Worm (Caenorhabditis elegans) whole organism, mixed stage, embryonic: ENCODE results near the gene ZK666.1.

ENCODE experiments used
- M03D4.4 ChIP-seq: sonication (generic microtip); optimal IDR thresholded peaks from 2 replicates; lab custom pipeline; 2017; ENCODE audit warnings: mild to moderate bottlenecking, missing genetic modification characterization, missing compliant biosample characterization
- blmp-1 ChIP-seq: fragments of 150-350 bp; optimal IDR thresholded peaks from 2 replicates; lab custom pipeline; 2014; ENCODE audit warnings: missing biosample characterization, missing genetic modification characterization
- ceh-39 ChIP-seq: fragments of 150-350 bp; optimal IDR thresholded peaks from 2 replicates; lab custom pipeline; 2014; ENCODE audit warnings: missing biosample characterization, missing genetic modification characterization
- elt-1 ChIP-seq: sonication (generic microtip); optimal IDR thresholded peaks from 2 replicates; lab custom pipeline; 2017; ENCODE audit warnings: missing genetic modification characterization, mild to moderate bottlenecking, missing compliant biosample characterization, antibody characterized with exemption, moderate library complexity, borderline replicate concordance; ENCODE audit not compliant: insufficient read depth
- hlh-1 ChIP-seq: fragments of 150-350 bp; optimal IDR thresholded peaks from 2 replicates; lab custom pipeline; 2014; ENCODE audit warnings: missing biosample characterization, missing genetic modification reagents, missing genetic modification characterization
- mab-5 ChIP-seq: fragments of 150-350 bp; optimal IDR thresholded peaks from 2 replicates; lab custom pipeline; 2014; ENCODE audit warnings: missing biosample characterization, missing genetic modification characterization
- nhr-12 ChIP-seq: fragments of 150-350 bp; optimal IDR thresholded peaks from 2 replicates; lab custom pipeline; 2014; ENCODE audit warnings: missing biosample characterization, missing genetic modification characterization
- nhr-28 ChIP-seq: fragments of 150-350 bp; optimal IDR thresholded peaks from 2 replicates; lab custom pipeline; 2014; ENCODE audit warnings: missing biosample characterization, missing genetic modification characterization
- nhr-76 ChIP-seq: sonication (generic microtip); optimal IDR thresholded peaks from 2 replicates; lab custom pipeline; 2017; ENCODE audit warnings: missing biosample characterization, missing genetic modification characterization
- snpc-4 ChIP-seq: fragments of 150-350 bp; optimal IDR thresholded peaks from 2 replicates; lab custom pipeline; 2014; ENCODE audit warnings: missing biosample characterization, missing genetic modification characterization
- unc-62 ChIP-seq: fragments of 150-350 bp; optimal IDR thresholded peaks from 2 replicates; lab custom pipeline; 2014; ENCODE audit warnings: missing biosample characterization, missing genetic modification reagents, missing genetic modification characterization
- ztf-11 ChIP-seq: fragments of 150-350 bp; optimal IDR thresholded peaks from 2 replicates; lab custom pipeline; 2014; ENCODE audit warnings: missing biosample characterization, missing genetic modification characterization

DNA sequence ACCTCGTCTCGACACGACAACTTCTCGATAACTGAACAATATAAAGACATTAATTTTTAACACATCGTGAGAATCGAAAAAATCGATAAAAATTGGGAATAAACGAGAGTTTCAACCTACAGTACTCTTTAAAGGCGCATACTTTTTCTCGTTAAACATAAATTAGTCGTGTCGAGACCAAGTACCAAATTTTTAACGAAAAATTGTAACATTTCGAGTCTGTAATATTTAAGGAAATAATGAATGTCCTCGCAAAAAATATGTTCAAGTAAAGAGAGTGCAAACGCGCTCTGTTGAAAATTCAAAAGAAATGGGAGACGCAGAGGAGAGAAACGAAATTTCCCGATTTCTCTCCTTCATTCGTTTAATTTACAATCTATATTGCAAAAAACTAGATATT, 20.8 kb downstream of the ZK666.1 start:
- no peak for TF ChIP-seq nhr-28 (tag; lab: Kevin White, UChicago)
- no peak for TF ChIP-seq unc-62 (GFP tag; lab: Kevin White, UChicago)
- no peak for TF ChIP-seq nhr-76 (tag; lab: Kevin White, UChicago)
- no peak for TF ChIP-seq ceh-39 (tag; lab: Kevin White, UChicago)
- no peak for TF ChIP-seq ztf-11 (tag; lab: Kevin White, UChicago)
- TF ChIP-seq mab-5 (tag; lab: Kevin White, UChicago), result no peak
- TF ChIP-seq blmp-1 (tag; lab: Kevin White, UChicago), result no peak
- TF ChIP-seq elt-1 (tag; lab: Kevin White, UChicago), result no peak
- TF ChIP-seq snpc-4 (tag; lab: Kevin White, UChicago), result no peak
- no peak for TF ChIP-seq hlh-1 (tag; lab: Kevin White, UChicago)
- TF ChIP-seq M03D4.4 (tag; lab: Kevin White, UChicago), result no peak
- no peak for TF ChIP-seq nhr-12 (tag; lab: Kevin White, UChicago)
